Fruit fly (Drosophila melanogaster) whole organism, adult: ENCODE results near the gene CG12398.
A peak's percentile ranks its signal among the peaks of the same experiment; 100 is the strongest.

ENCODE experiments used
- CG11617 ChIP-seq: fragments of 200-800 bp; sonication (Bioruptor generic); optimal IDR thresholded peaks from 2 replicates; lab custom pipeline; 2017; ENCODE audit warnings: mild to moderate bottlenecking, missing biosample characterization, missing genetic modification reagents, missing genetic modification characterization
- CG12768 ChIP-seq: fragments of 200-800 bp; sonication (Bioruptor generic); optimal IDR thresholded peaks from 2 replicates; lab custom pipeline; 2017; ENCODE audit warnings: missing biosample characterization, missing genetic modification characterization, mild to moderate bottlenecking, moderate library complexity, missing genetic modification reagents
- CG14711 ChIP-seq: fragments of 200-800 bp; sonication (Bioruptor generic); optimal IDR thresholded peaks from 2 replicates; lab custom pipeline; 2018; ENCODE audit warnings: missing biosample characterization, mild to moderate bottlenecking, missing genetic modification characterization, moderate library complexity
- CG1620 ChIP-seq: fragments of 200-800 bp; sonication (Bioruptor generic); optimal IDR thresholded peaks from 2 replicates; lab custom pipeline; 2016; ENCODE audit warnings: missing biosample characterization, missing genetic modification characterization
- CG33017 ChIP-seq: fragments of 200-800 bp; sonication (Bioruptor generic); optimal IDR thresholded peaks from 2 replicates; lab custom pipeline; 2018; ENCODE audit warnings: missing biosample characterization, mild to moderate bottlenecking, missing genetic modification characterization, moderate library complexity
- CG5204 ChIP-seq: fragments of 200-800 bp; sonication (Bioruptor generic); optimal IDR thresholded peaks from 2 replicates; lab custom pipeline; 2016; ENCODE audit warnings: missing biosample characterization, missing genetic modification characterization
- CG7045 ChIP-seq: fragments of 200-800 bp; sonication (Bioruptor generic); optimal IDR thresholded peaks from 2 replicates; lab custom pipeline; 2017; ENCODE audit warnings: missing biosample characterization, mild to moderate bottlenecking, missing genetic modification characterization
- CG7101 ChIP-seq: fragments of 200-800 bp; sonication (Bioruptor generic); optimal IDR thresholded peaks from 2 replicates; lab custom pipeline; 2018; ENCODE audit warnings: missing biosample characterization, mild to moderate bottlenecking, missing genetic modification characterization, moderate library complexity
- Clk ChIP-seq: fragments of 200-800 bp; sonication (Bioruptor generic); optimal IDR thresholded peaks from 2 replicates; lab custom pipeline; 2017; ENCODE audit warnings: missing biosample characterization, missing genetic modification characterization
- Crg-1 ChIP-seq: fragments of 200-800 bp; sonication (Bioruptor generic); optimal IDR thresholded peaks from 2 replicates; lab custom pipeline; 2016; ENCODE audit warnings: missing biosample characterization, missing genetic modification characterization
- Hr96 ChIP-seq: fragments of 200-800 bp; sonication (Bioruptor generic); optimal IDR thresholded peaks from 2 replicates; lab custom pipeline; 2016; ENCODE audit warnings: missing biosample characterization, missing genetic modification characterization
- Mnt ChIP-seq: fragments of 200-800 bp; sonication (Bioruptor generic); optimal IDR thresholded peaks from 2 replicates; lab custom pipeline; 2016; ENCODE audit warnings: missing biosample characterization, mild to moderate bottlenecking, missing genetic modification characterization
- bab1 ChIP-seq: fragments of 200-800 bp; sonication (Bioruptor generic); optimal IDR thresholded peaks from 3 replicates; lab custom pipeline; 2019; ENCODE audit warnings: missing biosample characterization, mild to moderate bottlenecking, missing genetic modification characterization, moderate library complexity
- cic ChIP-seq: fragments of 200-800 bp; sonication (Bioruptor generic); optimal IDR thresholded peaks from 2 replicates; lab custom pipeline; 2017; ENCODE audit warnings: missing biosample characterization, mild to moderate bottlenecking, missing genetic modification characterization, moderate library complexity
- cnc ChIP-seq, 2 experiments: fragments of >200 bp; optimal IDR thresholded peaks; 2 replicates each; lab custom pipeline; 2017
- kay ChIP-seq: fragments of 200-800 bp; sonication (Bioruptor generic); peaks from one replicate; lab custom pipeline; 2016; ENCODE audit warnings: missing biosample characterization, missing genetic modification characterization, borderline replicate concordance
- ovo ChIP-seq: fragments of 200-800 bp; sonication (Bioruptor generic); optimal IDR thresholded peaks from 2 replicates; lab custom pipeline; 2016; ENCODE audit warnings: missing biosample characterization, missing genetic modification characterization
- pad ChIP-seq: fragments of 200-800 bp; sonication (Bioruptor generic); optimal IDR thresholded peaks from 3 replicates; lab custom pipeline; 2017; ENCODE audit warnings: missing biosample characterization, missing genetic modification characterization, mild to moderate bottlenecking, moderate library complexity, missing genetic modification reagents
- tj ChIP-seq: fragments of 200-800 bp; sonication (Bioruptor generic); optimal IDR thresholded peaks from 3 replicates; lab custom pipeline; 2017; ENCODE audit warnings: missing biosample characterization, mild to moderate bottlenecking, missing genetic modification characterization, moderate library complexity
- toe ChIP-seq: fragments of 200-800 bp; sonication (Bioruptor generic); optimal IDR thresholded peaks from 2 replicates; lab custom pipeline; 2016; ENCODE audit warnings: missing biosample characterization, missing genetic modification characterization

The CG12398 gene

dm6 chrX:14897592-14897991, 16.0 kb downstream of the CG12398 start:
- TF ChIP-seq bab1 (GFP tag; lab: Kevin White, UChicago) (no peak), Mnt (GFP tag; lab: Kevin White, UChicago) (no peak), tj (GFP tag; lab: Kevin White, UChicago) (no peak), Clk (GFP tag; lab: Kevin White, UChicago) (no peak), CG7045 (GFP tag; lab: Kevin White, UChicago) (no peak), CG11617 (no peak), CG14711 (tag; lab: Kevin White, UChicago) (no peak), CG33017 (tag; lab: Kevin White, UChicago) (no peak), cic (no peak), ovo (GFP tag; lab: Kevin White, UChicago) (no peak), toe (GFP tag; lab: Kevin White, UChicago) (no peak), CG7101 (no peak), CG5204 (GFP tag; lab: Kevin White, UChicago) (no peak), CG1620 (no peak), Crg-1 (GFP tag; lab: Kevin White, UChicago) (no peak), kay (no peak), cnc (optimal IDR thresholded peaks at IDR 0.05; lab: Kevin White, UChicago) (no peak), pad (GFP tag; lab: Kevin White, UChicago) (no peak)

dm6 chrX:14896791-14897190, 16.8 kb downstream of the CG12398 start, which contains the start of gene CG9514:
TSS of gene CG9514 (minus strand) at chrX:14896891.
- TF ChIP-seq CG7045 (GFP tag; lab: Kevin White, UChicago): no peak
- no peak for TF ChIP-seq CG1620
- TF ChIP-seq Crg-1 (GFP tag; lab: Kevin White, UChicago): no peak
- no peak for TF ChIP-seq CG12768 (GFP tag; lab: Kevin White, UChicago)
- TF ChIP-seq tj (GFP tag; lab: Kevin White, UChicago): no peak
- no peak for TF ChIP-seq ovo (GFP tag; lab: Kevin White, UChicago)
- no peak for TF ChIP-seq toe (GFP tag; lab: Kevin White, UChicago)
- no peak for TF ChIP-seq CG7101
- no peak for TF ChIP-seq cic
- no peak for TF ChIP-seq Hr96
- TF ChIP-seq CG11617: no peak
- no peak for TF ChIP-seq kay
- TF ChIP-seq pad (GFP tag; lab: Kevin White, UChicago): no peak
- TF ChIP-seq CG14711 (tag; lab: Kevin White, UChicago): no peak

dm6 chrX:14896310-14896709, 17.3 kb downstream of the CG12398 start:
- TF ChIP-seq Clk (GFP tag; lab: Kevin White, UChicago) (no peak), CG12768 (GFP tag; lab: Kevin White, UChicago) (no peak), CG7101 (no peak), CG14711 (tag; lab: Kevin White, UChicago) (no peak), cnc (optimal IDR thresholded peaks at IDR 0.05; lab: Kevin White, UChicago) (no peak), CG33017 (tag; lab: Kevin White, UChicago) (no peak), bab1 (GFP tag; lab: Kevin White, UChicago) (no peak)

dm6 chrX:14893872-14894271, 19.7 kb downstream of the CG12398 start:
- TF ChIP-seq cnc (optimal IDR thresholded peaks at IDR 0.05; lab: Kevin White, UChicago): no peak
- no peak for TF ChIP-seq CG14711 (tag; lab: Kevin White, UChicago)
- no peak for TF ChIP-seq CG7101
- TF ChIP-seq Mnt (GFP tag; lab: Kevin White, UChicago): no peak
- TF ChIP-seq CG7045 (GFP tag; lab: Kevin White, UChicago): no peak
- no peak for TF ChIP-seq Hr96
- TF ChIP-seq CG11617: no peak
- TF ChIP-seq CG1620: no peak
- no peak for TF ChIP-seq pad (GFP tag; lab: Kevin White, UChicago)
- no peak for TF ChIP-seq CG33017 (tag; lab: Kevin White, UChicago)
- no peak for TF ChIP-seq Clk (GFP tag; lab: Kevin White, UChicago)
- TF ChIP-seq toe (GFP tag; lab: Kevin White, UChicago): no peak
- no peak for TF ChIP-seq CG12768 (GFP tag; lab: Kevin White, UChicago)
- TF ChIP-seq kay: no peak
- TF ChIP-seq ovo (GFP tag; lab: Kevin White, UChicago): no peak
- no peak for TF ChIP-seq tj (GFP tag; lab: Kevin White, UChicago)
- TF ChIP-seq cic: no peak
- TF ChIP-seq Crg-1 (GFP tag; lab: Kevin White, UChicago): no peak
- TF ChIP-seq bab1 (GFP tag; lab: Kevin White, UChicago): no peak

- TF ChIP-seq tj (GFP tag; lab: Kevin White, UChicago) (no peak), kay (no peak), cic (no peak), CG12768 (GFP tag; lab: Kevin White, UChicago) (no peak), CG11617 (no peak), ovo (GFP tag; lab: Kevin White, UChicago) (no peak), toe (GFP tag; lab: Kevin White, UChicago) (no peak), CG7045 (GFP tag; lab: Kevin White, UChicago) (no peak), CG7101 (no peak), Clk (GFP tag; lab: Kevin White, UChicago) (no peak), CG14711 (tag; lab: Kevin White, UChicago) (no peak)
Measured at dm6 chrX:14892303-14892702, 21.3 kb downstream of the CG12398 start.

- peak; percentile 8 for TF ChIP-seq kay
- no peak for TF ChIP-seq CG7045 (GFP tag; lab: Kevin White, UChicago)
Measured at dm6 chrX:14885554-14885953, 28.1 kb downstream of the CG12398 start.

- TF ChIP-seq ovo (GFP tag; lab: Kevin White, UChicago): no peak
- no peak for TF ChIP-seq Clk (GFP tag; lab: Kevin White, UChicago)
- TF ChIP-seq pad (GFP tag; lab: Kevin White, UChicago): no peak
- no peak for TF ChIP-seq tj (GFP tag; lab: Kevin White, UChicago)
Measured at dm6 chrX:14883993-14884392, 29.6 kb downstream of the CG12398 start.
